Worm (Caenorhabditis elegans): ENCODE data around the gene trm-1.

The trm-1 gene

DNA sequence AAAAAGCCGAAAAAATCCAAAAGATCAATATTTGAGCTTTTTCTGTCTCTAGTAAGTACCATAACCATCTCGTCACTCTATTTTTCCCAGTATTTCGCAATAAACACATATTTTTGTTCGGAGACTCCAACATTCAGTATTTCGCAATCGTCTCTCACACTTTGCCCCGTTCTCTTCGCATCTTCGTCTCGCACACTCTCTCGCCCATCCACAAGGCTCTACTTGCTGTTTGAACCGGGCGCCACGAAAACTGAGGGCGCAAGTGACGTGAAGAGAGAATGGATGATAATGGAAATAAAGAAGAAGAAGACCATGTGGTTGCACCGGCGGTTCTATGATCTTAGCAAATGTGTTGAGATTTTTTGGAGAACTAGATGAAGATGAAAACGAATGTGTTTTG lies 14.7 kb upstream of the trm-1 start (continued):
- TF ChIP-seq ceh-31 (tag; optimal IDR thresholded peaks at IDR 0.05) (no peak), tbx-7 (tag; optimal IDR thresholded peaks at IDR 0.05) (no peak), ceh-2 (tag; optimal IDR thresholded peaks at IDR 0.05) (no peak), odd-2 (tag; optimal IDR thresholded peaks at IDR 0.05) (no peak), unc-86 (tag; optimal IDR thresholded peaks at IDR 0.05) (no peak), hlh-6 (tag; optimal IDR thresholded peaks at IDR 0.05) (no peak), fkh-6 (tag; optimal IDR thresholded peaks at IDR 0.05) (no peak), pros-1 (tag; optimal IDR thresholded peaks at IDR 0.05) (no peak), nfya-1 (tag; optimal IDR thresholded peaks at IDR 0.05) (peak; percentile 50), ets-4 (tag; optimal IDR thresholded peaks at IDR 0.05) (peak; percentile 8), tbx-2 (tag; optimal IDR thresholded peaks at IDR 0.05) (peak; percentile 45), pax-1 (tag; optimal IDR thresholded peaks at IDR 0.05) (no peak), dmd-4 (tag; optimal IDR thresholded peaks at IDR 0.05; ENCODE audit: borderline replicate concordance) (no peak), fkh-10 (GFP tag; optimal IDR thresholded peaks at IDR 0.05) (no peak), sox-2 (GFP tag; IDR thresholded peaks at IDR 0.05) (no peak), syd-9 (tag; optimal IDR thresholded peaks at IDR 0.05) (no peak), unc-42 (tag; optimal IDR thresholded peaks at IDR 0.05) (peak; percentile 28), eyg-1 (tag; optimal IDR thresholded peaks at IDR 0.05) (no peak), zip-5 (tag; optimal IDR thresholded peaks at IDR 0.05) (no peak), ref-2 (tag; optimal IDR thresholded peaks at IDR 0.05) (no peak), unc-55 (GFP tag; optimal IDR thresholded peaks at IDR 0.05) (peak; percentile 75), K09A11.1 (tag; optimal IDR thresholded peaks at IDR 0.05; ENCODE audit: insufficient read depth) (no peak), gmeb-2 (tag; optimal IDR thresholded peaks at IDR 0.05) (no peak), npax-4 (tag; optimal IDR thresholded peaks at IDR 0.05) (no peak), nhr-11 (tag; optimal IDR thresholded peaks at IDR 0.05) (no peak), elt-4 (tag; optimal IDR thresholded peaks at IDR 0.05) (no peak), ama-1 (optimal IDR thresholded peaks at IDR 0.05) (no peak), ceh-9 (tag; optimal IDR thresholded peaks at IDR 0.05) (no peak), pag-3 (tag; optimal IDR thresholded peaks at IDR 0.05; ENCODE audit: borderline replicate concordance) (no peak), sox-4 (tag; optimal IDR thresholded peaks at IDR 0.05) (no peak)

DNA sequence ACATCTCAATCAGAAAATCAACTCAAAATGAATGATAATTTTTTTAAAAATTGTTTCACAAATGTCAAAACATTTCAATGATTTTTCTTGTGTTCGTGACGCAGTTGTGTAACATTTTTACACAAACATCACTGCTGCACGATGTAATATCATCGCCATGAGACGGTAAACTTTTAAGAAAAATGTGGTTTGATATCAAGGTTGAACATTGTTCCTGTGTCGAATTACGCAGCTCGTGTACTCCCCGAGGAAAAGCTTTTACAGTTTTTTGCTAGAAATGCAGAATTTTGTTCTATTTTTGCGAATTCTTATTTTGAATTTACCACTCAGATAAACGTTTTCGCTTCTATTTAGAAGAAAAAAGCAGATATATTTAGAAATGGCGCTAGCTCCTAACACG lies 12.2 kb upstream of the trm-1 start:
- no peak for TF ChIP-seq ahr-1 (tag; optimal IDR thresholded peaks at IDR 0.05)
- TF ChIP-seq ceh-31 (tag; optimal IDR thresholded peaks at IDR 0.05), result no peak
- TF ChIP-seq nhr-232 (tag; optimal IDR thresholded peaks at IDR 0.05), result no peak
- TF ChIP-seq sox-2 (GFP tag; IDR thresholded peaks at IDR 0.05), result no peak
- TF ChIP-seq ceh-19 (GFP tag; optimal IDR thresholded peaks at IDR 0.05), result no peak
- TF ChIP-seq nfya-1 (tag; optimal IDR thresholded peaks at IDR 0.05), result no peak
- TF ChIP-seq fkh-6 (tag; optimal IDR thresholded peaks at IDR 0.05), result no peak
- no peak for TF ChIP-seq Y22D7AL.16 (tag; optimal IDR thresholded peaks at IDR 0.05)
- no peak for TF ChIP-seq hlh-15 (tag; optimal IDR thresholded peaks at IDR 0.05)
- TF ChIP-seq sdc-2 (tag; optimal IDR thresholded peaks at IDR 0.05), result no peak
- no peak for TF ChIP-seq C38D4.7 (GFP tag; optimal IDR thresholded peaks at IDR 0.05)
- TF ChIP-seq F13H6.1 (tag; optimal IDR thresholded peaks at IDR 0.05), result no peak
- TF ChIP-seq C08G9.2 (tag; optimal IDR thresholded peaks at IDR 0.05), result no peak

- TF ChIP-seq ceh-34 (tag; optimal IDR thresholded peaks at IDR 0.05) (no peak), hlh-6 (tag; optimal IDR thresholded peaks at IDR 0.05) (no peak), ama-1 (optimal IDR thresholded peaks at IDR 0.05) (no peak), ceh-31 (tag; optimal IDR thresholded peaks at IDR 0.05) (no peak), F13H6.1 (tag; optimal IDR thresholded peaks at IDR 0.05) (no peak), ref-2 (tag; optimal IDR thresholded peaks at IDR 0.05) (no peak), odd-2 (tag; optimal IDR thresholded peaks at IDR 0.05) (no peak), nhr-11 (tag; optimal IDR thresholded peaks at IDR 0.05) (no peak), gmeb-2 (tag; optimal IDR thresholded peaks at IDR 0.05) (no peak), T23F11.4 (GFP tag; optimal IDR thresholded peaks at IDR 0.05) (no peak), ttx-3 (tag; optimal IDR thresholded peaks at IDR 0.05) (no peak), K02D7.2 (tag; optimal IDR thresholded peaks at IDR 0.05) (no peak), C08G9.2 (tag; optimal IDR thresholded peaks at IDR 0.05) (no peak), ceh-22 (tag; optimal IDR thresholded peaks at IDR 0.05) (no peak)
Observed at ce11 chrV:14194514-14194913, 9.1 kb upstream of the trm-1 start.

All from whole organism, late embryonic.